Worm (Caenorhabditis elegans): ENCODE data around the gene nspd-2.

ce11 chrIV:9852250-9852649 lies 8.4 kb downstream of the nspd-2 start, which contains the start of gene ssq-1:
- no peak for TF ChIP-seq dao-5 (tag; optimal IDR thresholded peaks at IDR 0.05)
- TF ChIP-seq W03F9.2 (tag; optimal IDR thresholded peaks at IDR 0.05) = no peak

Measured in whole organism, L4/young adult.